Fruit fly (Drosophila melanogaster): ENCODE results near the gene pll.
A peak's percentile ranks its signal among the peaks of the same experiment; 100 is the strongest.

pll gene

DNA sequence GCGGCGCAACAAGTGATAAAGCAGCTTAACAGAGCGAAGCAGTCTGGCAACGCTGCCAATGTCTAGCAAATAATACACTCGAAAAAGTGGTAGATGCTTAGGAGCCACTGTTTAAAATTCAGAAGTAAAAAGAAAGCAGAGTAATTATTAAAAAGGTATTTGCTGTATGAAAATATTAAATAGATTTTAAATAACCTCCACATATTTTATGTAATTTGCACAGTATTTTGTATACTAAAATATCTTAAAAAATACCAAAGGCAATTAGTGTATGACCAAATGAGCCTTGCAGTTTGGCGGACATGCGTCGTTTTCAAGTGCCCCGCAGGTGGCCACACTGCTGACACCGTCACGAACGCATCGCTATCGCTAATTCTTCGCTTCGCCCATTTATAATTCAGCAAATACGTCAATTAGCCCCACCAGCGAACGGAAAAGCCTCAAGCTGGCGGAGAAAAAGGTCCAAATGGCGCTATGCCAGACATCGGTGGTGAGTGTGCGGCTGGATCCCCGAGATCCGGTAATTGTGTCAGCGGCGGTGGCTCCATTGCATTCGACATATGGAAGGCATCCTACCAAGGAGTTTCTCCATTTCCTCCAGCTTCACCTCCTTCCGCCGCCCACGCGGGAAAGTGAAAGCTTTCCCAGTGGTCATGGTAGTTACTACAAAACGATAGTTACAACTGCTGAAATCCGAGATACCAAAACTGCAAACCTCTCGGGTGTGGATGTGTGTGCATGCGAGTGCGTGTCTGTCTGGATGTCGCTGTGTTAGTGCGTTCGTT, at the start of gene pll:
Gene pll, minus strand, starts transcription at position 47 of the 785 bp plus-strand sequence.
- TF ChIP-seq CTCF (optimal IDR thresholded peaks at IDR 0.05): no peak
- no peak for TF ChIP-seq CG8478 (optimal IDR thresholded peaks at IDR 0.05)

DNA sequence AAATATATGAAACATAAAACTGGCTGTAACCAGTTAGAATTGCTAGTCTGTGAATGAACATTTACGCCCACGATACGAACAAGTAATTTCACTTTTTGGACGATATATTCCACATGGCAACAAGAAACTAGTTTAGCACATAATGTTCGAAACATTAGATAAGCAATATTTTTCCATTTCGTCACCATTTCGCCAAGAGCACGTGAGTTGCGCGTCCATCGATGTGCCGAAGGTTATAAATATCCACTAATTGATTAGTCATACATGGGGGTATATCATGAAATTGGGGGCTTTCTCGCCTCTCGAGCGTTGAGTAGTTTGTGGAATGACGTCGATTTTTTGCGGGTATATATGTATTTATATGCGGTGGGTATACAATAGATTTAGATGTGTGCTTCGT, 41.1 kb upstream of the pll start:
- TF ChIP-seq CTCF (optimal IDR thresholded peaks at IDR 0.05) (no peak), CG8478 (optimal IDR thresholded peaks at IDR 0.05) (no peak)

DNA sequence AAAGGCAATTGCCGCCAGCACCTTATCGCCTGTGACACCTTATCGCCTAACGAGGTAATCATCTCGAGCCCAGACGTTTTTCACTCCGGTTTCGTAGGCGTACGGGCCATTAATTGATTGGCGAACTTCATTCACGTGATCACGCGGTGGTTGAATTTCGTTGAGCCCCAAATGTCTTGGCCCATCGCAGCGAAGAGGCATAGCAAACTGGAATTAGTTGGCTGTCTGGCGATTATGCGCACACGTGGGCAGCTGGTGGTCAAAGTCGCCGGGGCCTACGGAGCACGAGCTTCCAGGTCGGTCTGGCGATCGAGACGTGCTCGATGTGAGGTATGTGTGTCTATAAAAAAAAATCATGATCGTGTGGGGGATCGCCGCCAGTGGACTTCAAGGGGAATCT, 40.1 kb upstream of the pll start:
- TF ChIP-seq CG8478 (optimal IDR thresholded peaks at IDR 0.05) (no peak), CTCF (optimal IDR thresholded peaks at IDR 0.05) (no peak)

DNA sequence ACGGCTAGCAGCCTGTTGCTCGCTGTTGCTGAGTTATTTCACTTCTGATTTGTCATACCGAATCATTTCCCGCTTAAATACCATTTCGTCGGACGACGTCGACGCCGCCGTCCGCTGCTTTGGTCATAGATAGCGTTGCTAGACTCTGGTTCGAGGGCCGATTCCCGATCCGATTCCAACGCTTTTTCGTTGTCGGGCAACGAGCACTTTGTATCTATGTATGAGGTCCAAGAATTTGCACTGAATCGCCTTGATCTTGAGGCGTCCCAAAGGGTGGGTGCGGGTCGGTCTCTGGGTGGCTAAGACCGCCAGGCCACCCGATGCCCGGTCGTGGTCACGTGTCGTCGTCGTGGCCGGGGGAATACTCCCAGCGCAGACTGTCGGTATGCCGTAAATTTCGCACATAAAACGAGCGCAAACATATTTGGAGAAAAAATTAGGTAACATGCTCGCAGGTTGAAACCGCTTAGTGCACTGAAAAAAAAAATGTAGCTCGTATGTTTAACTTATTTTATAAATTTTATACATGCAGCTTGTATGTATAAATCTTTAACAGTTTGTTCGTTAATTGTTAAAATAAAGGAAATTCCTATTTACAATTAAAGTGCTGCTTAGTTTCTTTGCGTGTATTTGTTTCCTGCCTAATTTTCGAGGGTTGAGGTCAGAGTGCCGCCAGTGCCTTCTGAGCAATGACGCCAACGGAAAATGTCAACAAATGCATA, 39.3 kb upstream of the pll start, which contains the start of gene CG3348:
Gene CG3348, minus strand, starts transcription at position 51 of the 722 bp plus-strand sequence.
- TF ChIP-seq CG8478 (optimal IDR thresholded peaks at IDR 0.05): no peak
- TF ChIP-seq CTCF (optimal IDR thresholded peaks at IDR 0.05): no peak

DNA sequence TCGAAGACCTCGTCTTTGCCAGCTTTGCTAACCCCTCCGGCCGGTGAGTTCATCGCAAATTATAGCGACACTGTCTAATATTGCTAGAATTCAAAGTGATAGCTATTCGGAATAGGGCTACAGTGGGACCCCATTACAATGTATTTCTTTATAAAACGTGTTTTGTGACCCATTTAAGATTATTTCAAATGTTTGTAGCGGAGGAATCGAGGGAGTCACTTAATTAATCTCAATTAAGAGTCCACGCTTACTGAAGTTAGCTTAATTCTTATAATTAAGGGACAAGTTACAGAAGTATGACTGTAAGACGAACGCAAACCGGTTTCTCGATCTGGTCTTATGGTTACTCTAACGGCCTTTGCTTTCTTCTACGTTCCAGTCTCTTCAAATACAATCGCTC, 36.7 kb upstream of the pll start:
- TF ChIP-seq CG8478 (optimal IDR thresholded peaks at IDR 0.05) (no peak), CTCF (optimal IDR thresholded peaks at IDR 0.05) (no peak)

DNA sequence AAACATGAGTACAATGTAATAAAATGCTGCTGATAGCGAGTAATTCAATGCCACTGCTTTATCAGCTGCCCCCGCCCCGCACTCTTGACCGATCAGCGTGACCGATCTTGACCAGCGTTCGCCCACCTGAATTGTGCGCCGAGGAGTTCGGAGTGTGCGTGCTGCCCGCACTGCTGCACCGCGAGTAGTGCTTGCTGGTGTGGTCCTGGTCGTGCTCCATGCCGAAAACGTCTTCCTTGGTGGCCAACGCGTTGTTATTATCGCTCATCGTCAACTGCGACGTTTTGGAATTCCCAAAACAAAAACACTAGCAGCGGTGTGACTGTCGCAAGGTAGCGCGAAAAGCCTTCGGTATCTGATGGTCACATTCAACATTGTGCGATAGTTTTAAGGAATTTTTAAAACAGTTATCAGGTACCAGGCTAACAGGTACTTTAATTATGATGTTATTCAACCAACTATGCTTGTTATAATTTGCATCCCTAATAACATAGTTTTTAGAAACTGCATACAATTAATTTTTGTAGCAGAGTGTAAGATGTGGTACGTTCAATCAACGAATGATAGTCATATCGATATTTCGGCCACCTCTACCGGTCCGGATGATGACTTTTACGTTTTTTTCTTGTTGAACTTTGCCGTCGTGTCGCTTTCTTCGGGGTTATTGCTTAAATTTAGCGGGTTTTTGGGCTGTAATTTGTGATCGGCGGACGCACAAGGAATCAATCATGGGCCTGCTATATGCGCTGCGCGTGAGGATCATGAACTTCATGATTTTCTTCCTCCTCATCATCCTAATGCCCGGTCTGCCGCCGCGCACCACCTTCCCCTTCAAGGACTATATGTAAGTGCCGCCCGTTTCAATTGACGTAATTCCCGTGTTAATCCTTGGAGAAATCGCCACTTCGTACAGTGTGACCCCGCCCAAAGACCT, 35.5 kb upstream of the pll start, which contains the start of the genes bigmax and Hmu:
Gene bigmax, minus strand, starts transcription at position 325 of the 934 bp plus-strand sequence.
Gene Hmu, plus strand, starts transcription at position 568 of the 934 bp plus-strand sequence.
- peak in 1 of 2 experiments; percentile 7 for TF ChIP-seq CTCF (optimal IDR thresholded peaks at IDR 0.05)
- TF ChIP-seq CG8478 (optimal IDR thresholded peaks at IDR 0.05): no peak

DNA sequence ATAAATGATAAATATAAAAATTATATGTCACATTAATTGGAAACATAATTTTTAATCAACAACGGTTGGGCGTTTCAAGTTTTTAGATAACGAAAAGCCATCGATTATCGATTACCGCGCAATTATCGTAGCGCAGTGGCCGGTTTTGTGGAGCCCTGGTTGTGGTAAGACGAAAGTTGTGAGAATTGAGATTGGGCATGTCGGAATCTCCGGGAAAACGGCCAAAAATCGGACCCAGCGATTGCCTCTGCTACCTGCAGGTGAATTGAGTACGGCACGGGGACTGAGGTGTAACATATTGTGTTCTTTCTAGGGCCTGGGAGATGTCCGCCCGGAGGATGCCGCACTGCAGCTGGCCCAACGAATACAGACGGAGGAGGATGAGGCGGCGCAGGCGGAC, 30.7 kb upstream of the pll start, which contains the start of gene CG3368:
Gene CG3368, plus strand, starts transcription at position 136 of the 400 bp plus-strand sequence.
- no peak for TF ChIP-seq CTCF (optimal IDR thresholded peaks at IDR 0.05)
- TF ChIP-seq CG8478 (optimal IDR thresholded peaks at IDR 0.05): no peak

DNA sequence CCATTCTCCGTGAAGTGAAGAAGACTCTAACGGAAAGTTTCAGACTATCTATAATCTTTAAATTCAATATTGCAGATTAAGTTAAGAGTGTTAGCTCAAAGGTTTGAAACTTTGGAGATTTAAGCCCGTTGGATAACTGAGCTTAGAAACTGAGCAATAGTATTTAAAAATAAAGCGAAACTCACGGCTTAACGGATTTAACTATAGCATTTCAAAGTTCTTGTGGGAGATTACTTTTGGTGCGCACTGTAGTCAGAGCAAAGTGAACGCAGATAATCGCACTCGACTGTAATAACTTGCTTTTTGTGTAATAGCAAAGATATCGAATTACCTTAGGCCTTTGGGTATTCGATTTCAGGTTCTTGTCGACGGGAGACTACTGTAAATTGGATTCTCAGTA, 29.3 kb upstream of the pll start, which contains the start of gene mrt:
Gene mrt, minus strand, starts transcription at position 376 of the 400 bp plus-strand sequence.
- TF ChIP-seq CG8478 (optimal IDR thresholded peaks at IDR 0.05) (no peak), CTCF (optimal IDR thresholded peaks at IDR 0.05) (no peak)

DNA sequence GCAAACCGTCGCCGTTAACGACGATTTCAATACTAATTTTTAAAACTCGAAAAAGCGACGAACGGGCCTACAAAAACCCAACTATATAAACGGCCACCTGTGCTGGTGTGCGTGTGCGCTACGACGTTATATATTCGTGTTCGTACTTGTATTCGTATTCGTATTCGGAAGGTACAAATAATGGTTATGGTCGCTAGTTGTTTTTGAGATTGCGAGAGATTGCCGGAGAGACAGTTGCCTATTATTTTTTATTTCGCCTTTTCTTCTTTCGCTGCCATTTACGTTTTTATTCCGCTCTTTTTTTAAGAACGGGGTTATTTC, 28.8 kb upstream of the pll start:
- TF ChIP-seq CTCF (optimal IDR thresholded peaks at IDR 0.05): peak in 1 of 2 experiments; percentile 16
- TF ChIP-seq CG8478 (optimal IDR thresholded peaks at IDR 0.05): no peak

DNA sequence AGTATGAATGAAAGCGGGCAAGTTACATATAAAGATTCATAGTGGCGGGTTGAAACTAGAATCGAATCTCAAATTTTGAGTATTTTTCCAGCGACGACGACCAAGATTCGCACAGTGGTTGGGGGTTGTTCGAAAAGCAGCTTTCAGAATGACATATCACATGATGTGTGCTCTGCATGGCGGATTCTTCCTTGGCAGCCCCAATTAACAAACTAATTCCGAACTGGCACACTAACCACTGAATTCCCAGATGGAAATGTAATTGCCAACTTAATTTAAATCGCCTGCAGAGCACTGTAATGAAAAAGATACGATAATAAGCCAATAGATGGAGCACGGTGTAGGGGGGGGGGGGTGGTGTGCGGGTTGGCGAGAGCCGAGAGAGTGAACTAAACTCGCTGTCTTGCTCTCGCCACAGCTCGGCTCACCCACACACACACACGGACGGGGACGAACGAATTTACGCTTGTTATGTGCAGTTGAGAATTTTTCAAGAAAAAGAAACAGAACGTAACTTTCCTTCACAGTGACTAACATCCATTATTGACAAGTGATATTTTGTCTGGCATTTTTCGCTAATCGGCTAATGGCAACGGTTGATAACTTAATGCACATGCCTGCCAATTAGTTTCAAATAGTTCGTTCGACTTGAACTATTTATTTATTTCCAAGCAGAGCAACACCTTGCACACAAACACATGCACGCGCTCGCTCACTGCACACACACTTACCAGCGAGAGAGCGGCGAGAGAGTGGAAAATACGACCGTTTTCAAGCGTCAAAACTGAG, 28.2 kb upstream of the pll start:
- peak; percentile 3 to 15 for TF ChIP-seq CTCF (optimal IDR thresholded peaks at IDR 0.05)
- TF ChIP-seq CG8478 (optimal IDR thresholded peaks at IDR 0.05): no peak

DNA sequence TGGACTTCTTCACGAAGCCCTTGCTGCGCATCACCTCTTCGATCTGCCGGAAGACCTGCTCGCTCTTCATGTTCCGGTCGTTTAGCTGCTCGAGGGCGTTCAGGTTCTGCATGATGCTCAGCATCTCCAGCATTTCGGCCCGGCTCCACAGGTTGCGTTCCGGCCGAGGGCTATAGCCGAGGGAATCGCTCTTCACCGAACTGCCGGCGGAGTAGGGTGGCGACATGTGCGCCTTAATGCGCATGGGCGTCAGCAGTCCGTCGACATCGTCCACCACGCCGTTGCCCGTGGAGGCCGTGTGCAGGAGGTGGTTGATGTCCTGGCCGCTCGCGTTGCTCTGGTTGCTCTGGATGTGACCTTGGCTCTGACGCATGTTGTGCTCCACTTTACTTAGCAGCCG, 26.5 kb upstream of the pll start:
- TF ChIP-seq CTCF (optimal IDR thresholded peaks at IDR 0.05) (no peak), CG8478 (optimal IDR thresholded peaks at IDR 0.05) (no peak)

DNA sequence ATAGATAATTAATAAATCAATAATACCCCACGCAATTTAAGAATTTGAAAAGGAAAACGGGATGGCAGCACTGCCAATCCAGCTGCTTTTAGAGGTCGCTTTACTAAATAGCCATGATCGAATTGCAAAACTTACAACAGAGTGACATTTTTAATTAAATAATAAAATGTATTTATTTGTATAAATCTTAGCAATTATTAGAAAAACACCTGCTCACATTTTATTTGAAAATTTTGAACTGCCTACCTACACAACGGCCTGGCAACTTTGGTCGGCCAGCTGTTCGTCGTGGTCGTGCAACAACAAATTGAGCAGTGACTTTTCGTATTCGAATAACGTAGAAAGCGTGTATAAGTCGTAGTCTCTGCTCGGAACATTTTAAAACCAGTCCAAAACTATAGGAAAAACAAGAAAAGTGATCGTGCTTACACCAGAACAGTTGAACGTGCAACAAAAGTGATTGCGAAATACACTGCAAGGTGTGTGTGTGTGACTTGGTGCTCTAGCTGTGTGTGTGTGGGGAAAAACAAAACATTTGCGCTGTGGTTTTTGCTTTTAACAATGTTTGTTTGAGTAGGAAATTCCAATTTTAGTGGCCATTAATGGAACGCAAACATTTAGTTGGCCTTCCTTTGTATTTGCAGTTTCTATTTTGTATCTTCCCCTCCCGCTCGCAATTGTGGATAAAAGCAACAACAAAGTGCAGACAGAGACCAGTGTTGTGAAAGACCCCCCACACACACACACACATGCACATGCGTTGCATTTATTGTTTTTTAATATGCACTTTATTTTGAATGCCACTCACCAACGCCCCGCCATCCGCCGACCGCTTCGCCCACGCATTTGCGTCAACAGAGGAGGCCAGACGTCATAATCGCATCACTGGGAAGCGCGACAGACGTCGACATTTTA, 21.8 kb upstream of the pll start, which contains the start of gene CG5938:
Gene CG5938, plus strand, starts transcription at position 262 of the 915 bp plus-strand sequence.
- no peak for TF ChIP-seq CG8478 (optimal IDR thresholded peaks at IDR 0.05)
- TF ChIP-seq CTCF (optimal IDR thresholded peaks at IDR 0.05): no peak

Measured in S2 (cell line).